Fruit fly (Drosophila melanogaster): ENCODE measurements around the gene CG5282.

DNA sequence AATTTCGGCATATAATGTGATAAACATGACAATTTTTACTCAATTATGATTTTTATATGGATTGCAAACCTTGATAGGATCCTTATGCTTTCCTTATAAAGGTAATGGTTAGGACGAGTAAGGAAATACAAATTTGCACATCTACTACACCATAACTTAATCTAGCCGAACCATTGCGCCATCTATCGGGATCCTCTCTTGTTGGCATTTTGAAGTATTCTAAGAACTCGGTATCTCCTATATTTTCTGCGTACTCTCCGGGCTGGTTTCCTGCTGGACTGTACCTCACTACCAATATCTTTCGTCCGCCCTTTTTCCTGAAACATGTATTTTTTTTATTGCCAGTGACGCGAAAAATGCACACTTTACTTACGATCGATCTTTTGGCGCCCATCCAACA lies 38.8 kb upstream of the CG5282 start, which contains the start of gene atk:
- TF ChIP-seq CG8478 (optimal IDR thresholded peaks at IDR 0.05) (no peak), CTCF (optimal IDR thresholded peaks at IDR 0.05) (peak; percentile 59 to 60)
